Fruit fly (Drosophila melanogaster) Kc167 (cell line): ENCODE measurements around the gene CG9747.

Experiments
- Myc ChIP-seq: fragments of >200 bp; optimal IDR thresholded peaks from 2 replicates; lab custom pipeline; 2017; ENCODE audit warnings: missing external identifiers
- Sin3A ChIP-seq: fragments of >200 bp; optimal IDR thresholded peaks from 2 replicates; lab custom pipeline; 2018; ENCODE audit warnings: missing external identifiers
- h ChIP-seq: fragments of >200 bp; optimal IDR thresholded peaks from 3 replicates; lab custom pipeline; 2018; ENCODE audit warnings: missing external identifiers
- insv ChIP-seq: fragments of >200 bp; optimal IDR thresholded peaks from 3 replicates; lab custom pipeline; 2018; ENCODE audit warnings: missing external identifiers
- psq ChIP-seq: fragments of >200 bp; optimal IDR thresholded peaks from 2 replicates; lab custom pipeline; 2017; ENCODE audit warnings: missing external identifiers
- ttk ChIP-seq: sonication (Bioruptor generic); optimal IDR thresholded peaks from 2 replicates; lab custom pipeline; 2017; ENCODE audit warnings: missing external identifiers

Gene CG9747

DNA sequence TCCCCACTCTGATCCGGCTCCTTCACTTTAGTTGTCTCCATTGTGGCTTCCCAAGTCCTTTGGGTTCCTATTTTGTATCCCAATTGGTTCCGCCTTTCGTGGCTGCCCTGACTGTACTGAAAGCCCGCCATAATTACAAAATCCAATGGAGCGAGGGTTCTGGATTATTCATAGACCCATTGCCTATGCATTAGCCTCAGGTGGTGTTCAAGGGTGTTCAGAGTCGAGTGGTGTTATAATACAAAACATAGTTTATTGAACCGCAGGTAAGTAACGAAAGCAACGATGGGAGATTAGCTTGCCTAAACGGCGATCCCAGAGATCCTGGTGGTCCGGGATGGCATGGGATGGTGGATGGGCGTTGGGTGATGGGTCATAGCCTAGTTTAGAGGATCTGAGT, 5.1 kb upstream of the CG9747 start, which contains the start of gene CG15531:
Gene CG15531, minus strand, starts transcription at position 101 of the 400 bp plus-strand sequence.
- TF ChIP-seq Sin3A (no peak), ttk (no peak)

DNA sequence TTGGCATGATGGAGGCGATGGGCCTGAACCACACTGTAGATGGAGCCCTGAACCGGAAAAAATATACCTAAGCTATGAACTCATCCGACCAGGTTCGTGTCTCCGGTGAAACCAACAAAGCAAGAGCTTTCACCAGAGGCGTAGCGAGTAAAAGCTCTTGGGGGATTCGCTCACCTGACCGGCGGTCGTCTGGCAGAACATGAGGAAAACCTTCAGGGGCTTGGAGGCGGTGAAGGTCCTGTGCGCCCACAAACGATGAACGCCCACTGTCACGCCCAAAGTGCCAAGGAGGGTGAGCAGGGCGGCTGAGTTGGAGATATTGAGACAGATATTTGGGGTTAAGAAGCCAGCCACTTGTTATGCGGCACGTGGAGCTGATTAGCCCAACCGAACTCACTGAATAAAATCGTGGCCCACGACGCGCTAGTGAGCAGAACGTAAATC, 4.6 kb upstream of the CG9747 start:
- TF ChIP-seq insv (no peak), psq (lab: Kevin White, UChicago) (no peak), ttk (no peak), Sin3A (no peak), h (lab: Kevin White, UChicago) (no peak), Myc (lab: Kevin White, UChicago) (no peak)

DNA sequence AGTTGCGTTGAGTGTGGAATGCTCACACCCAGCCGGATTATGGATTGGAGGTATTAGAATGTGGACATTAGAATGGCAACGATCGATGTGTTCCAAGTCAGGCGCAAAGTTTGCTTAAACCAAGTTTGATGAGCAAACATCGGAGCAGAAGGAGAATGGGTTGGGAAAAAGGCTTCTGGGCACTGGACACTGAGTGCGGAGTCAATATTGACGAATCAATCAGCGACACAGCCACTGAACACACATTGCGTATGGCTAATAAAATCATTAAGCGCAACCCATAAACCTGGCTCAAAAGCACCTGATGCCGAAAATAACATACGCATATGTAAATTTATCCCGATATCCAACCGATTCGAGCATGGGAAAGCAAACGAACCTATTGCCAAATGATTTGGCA, 2.8 kb upstream of the CG9747 start:
- no peak for TF ChIP-seq ttk
- no peak for TF ChIP-seq h (lab: Kevin White, UChicago)
- no peak for TF ChIP-seq Myc (lab: Kevin White, UChicago)

DNA sequence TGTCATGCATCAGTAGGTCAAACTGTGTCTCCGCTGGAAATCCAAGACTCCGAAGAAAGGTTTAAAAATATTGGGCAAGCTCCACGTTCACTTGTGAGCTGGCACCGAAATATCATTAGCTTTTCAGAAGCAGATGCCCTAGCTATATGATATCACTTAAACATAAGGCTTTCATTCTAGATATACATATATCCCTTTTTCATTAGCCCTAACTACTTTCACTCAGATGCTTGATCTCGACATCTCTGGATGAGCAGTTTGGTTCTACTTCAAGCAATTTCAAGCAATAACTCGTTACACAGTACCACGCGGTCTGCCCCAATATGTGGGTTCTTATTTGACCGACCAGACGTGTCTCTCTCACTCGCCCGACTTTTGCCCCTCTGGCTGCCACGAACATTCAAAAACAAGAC, 416 bp upstream of the CG9747 start:
- TF ChIP-seq insv, result no peak
- no peak for TF ChIP-seq psq (lab: Kevin White, UChicago)
- TF ChIP-seq Myc (lab: Kevin White, UChicago), result no peak
- no peak for TF ChIP-seq h (lab: Kevin White, UChicago)
- no peak for TF ChIP-seq Sin3A
- no peak for TF ChIP-seq ttk

DNA sequence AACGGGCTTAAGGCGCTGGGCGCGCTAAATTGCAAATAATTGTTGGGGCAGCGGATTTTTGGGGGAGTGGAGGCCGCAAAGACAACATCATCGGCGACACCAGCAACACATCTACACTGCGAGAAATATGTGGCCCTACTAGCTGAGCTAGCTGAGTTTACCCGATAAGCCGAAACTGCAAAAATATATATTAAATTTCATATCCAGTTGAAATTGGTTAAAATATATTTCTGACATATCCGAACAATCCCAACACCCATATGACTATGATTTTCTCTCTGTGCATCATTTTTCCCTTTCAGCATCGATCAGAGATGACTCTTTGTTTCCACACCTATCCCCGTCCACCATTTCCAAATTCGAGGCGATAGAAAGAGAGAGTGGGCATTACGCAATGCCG, 1.2 kb downstream of the CG9747 start:
- TF ChIP-seq insv, result no peak
- no peak for TF ChIP-seq h (lab: Kevin White, UChicago)

DNA sequence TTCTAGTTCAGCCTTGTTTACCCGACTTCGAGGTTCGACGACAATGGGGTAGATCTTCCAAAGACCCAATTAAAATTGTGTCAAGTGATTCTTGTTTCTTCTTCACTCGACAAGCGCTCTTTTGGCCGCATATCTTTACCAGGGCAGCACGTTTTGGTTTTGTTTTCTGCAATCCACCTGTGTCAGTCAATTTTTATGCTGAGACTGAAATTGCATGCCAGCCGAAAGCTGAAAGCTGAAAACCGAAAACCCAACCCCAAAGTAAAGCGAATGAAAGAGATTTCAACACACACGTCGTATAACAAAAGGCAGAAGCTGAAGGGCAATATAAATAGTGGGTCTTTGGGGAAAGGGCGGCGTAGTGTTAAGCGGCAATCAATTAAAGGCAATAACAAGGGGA, 1.7 kb downstream of the CG9747 start:
- no peak for TF ChIP-seq psq (lab: Kevin White, UChicago)
- no peak for TF ChIP-seq Myc (lab: Kevin White, UChicago)
- no peak for TF ChIP-seq h (lab: Kevin White, UChicago)
- no peak for TF ChIP-seq ttk
- TF ChIP-seq insv, result no peak
- no peak for TF ChIP-seq Sin3A

DNA sequence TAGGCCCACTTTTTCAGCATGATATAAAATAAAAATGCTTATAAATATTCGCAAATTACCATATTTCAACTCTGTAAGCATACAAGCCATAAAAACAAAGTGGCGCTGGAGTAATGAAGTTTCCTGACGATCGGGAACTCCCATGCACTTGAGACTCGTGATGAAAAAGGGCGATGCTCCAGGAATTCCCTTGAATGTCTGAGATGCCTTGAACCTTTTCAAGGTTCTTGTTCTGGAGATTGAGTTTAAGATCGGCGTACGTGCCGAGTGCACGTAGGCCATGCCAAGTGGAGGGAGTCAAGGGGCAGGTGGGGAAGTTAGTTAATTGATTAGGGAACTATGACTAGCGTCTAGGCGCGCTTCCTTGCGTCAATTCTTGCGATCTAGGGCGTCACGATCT, 7.2 kb downstream of the CG9747 start:
- TF ChIP-seq Sin3A, result no peak
- no peak for TF ChIP-seq h (lab: Kevin White, UChicago)
- TF ChIP-seq Myc (lab: Kevin White, UChicago), result no peak
- no peak for TF ChIP-seq insv
- TF ChIP-seq psq (lab: Kevin White, UChicago), result no peak
- TF ChIP-seq ttk, result no peak

DNA sequence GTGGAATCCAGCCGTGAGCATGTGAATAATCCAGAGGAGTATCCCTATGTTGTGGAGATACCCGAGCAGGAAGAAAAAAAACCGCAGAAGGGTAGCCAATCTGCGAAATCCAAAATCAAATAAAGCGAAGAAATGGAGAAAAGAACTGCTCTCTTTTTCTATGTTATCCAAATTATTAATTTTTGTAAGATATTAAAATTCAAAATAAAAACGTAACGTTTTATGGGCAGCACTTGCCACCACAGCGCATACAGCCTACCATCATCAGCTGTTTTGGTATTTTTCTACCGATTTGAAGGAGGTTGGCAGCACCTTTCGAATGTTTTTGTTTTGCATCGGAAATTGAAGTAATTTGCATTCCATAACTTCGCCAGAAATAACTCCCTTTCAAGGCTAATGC, 11.1 kb downstream of the CG9747 start, which contains the start of gene Bet5:
Gene Bet5, plus strand, starts transcription at position 299 of the 400 bp plus-strand sequence.
- no peak for TF ChIP-seq h (lab: Kevin White, UChicago)
- no peak for TF ChIP-seq Sin3A
- TF ChIP-seq insv, result no peak
- TF ChIP-seq psq (lab: Kevin White, UChicago), result no peak
- TF ChIP-seq Myc (lab: Kevin White, UChicago), result no peak
- no peak for TF ChIP-seq ttk

DNA sequence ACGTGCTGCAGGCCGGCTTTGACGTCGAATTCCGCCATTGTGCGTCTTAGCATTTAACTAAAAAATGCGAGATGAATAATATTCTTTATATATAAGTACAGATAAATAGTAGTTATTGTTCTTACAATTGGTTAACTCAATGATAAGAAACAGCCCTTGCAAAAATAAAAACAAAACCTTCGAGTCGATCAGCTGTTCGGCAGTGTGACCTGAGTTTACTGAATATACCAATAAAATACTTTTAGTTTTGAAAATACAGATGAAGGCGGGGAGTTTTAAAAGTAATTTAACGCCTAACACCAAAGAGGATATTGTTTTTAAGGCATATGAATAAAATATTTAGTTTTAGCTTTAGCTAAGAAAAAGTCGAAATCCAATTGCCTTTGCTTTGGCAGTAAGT, 13.6 kb downstream of the CG9747 start, which contains the start of the genes CG1983 and CG15530:
Gene CG1983, minus strand, starts transcription at position 207 of the 400 bp plus-strand sequence.
Gene CG15530, plus strand, starts transcription at position 384 of the 400 bp plus-strand sequence.
- TF ChIP-seq insv (no peak), psq (lab: Kevin White, UChicago) (no peak), ttk (no peak), Sin3A (no peak), Myc (lab: Kevin White, UChicago) (no peak), h (lab: Kevin White, UChicago) (no peak)

DNA sequence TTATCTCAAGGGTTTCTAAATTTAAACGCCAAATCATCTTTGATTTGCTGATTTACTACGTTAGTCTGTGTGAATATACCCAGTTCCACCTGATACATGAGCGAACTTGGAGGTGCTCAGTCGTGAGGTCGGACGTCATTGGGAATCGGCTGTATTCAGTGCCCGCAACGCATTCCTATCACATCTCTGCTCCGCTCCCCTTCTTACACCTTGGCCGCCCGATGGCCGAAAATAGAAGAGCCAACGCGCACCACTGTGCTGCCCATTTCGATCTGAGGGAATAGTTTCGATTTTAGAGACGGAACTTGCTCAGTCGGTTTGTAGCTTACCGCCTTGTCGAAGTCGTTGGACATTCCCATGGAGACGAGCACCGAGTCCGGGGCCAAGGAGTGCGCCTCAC, 14.7 kb downstream of the CG9747 start:
- no peak for TF ChIP-seq insv
- no peak for TF ChIP-seq psq (lab: Kevin White, UChicago)
- TF ChIP-seq Sin3A, result no peak
- TF ChIP-seq ttk, result no peak
- no peak for TF ChIP-seq Myc (lab: Kevin White, UChicago)
- no peak for TF ChIP-seq h (lab: Kevin White, UChicago)

DNA sequence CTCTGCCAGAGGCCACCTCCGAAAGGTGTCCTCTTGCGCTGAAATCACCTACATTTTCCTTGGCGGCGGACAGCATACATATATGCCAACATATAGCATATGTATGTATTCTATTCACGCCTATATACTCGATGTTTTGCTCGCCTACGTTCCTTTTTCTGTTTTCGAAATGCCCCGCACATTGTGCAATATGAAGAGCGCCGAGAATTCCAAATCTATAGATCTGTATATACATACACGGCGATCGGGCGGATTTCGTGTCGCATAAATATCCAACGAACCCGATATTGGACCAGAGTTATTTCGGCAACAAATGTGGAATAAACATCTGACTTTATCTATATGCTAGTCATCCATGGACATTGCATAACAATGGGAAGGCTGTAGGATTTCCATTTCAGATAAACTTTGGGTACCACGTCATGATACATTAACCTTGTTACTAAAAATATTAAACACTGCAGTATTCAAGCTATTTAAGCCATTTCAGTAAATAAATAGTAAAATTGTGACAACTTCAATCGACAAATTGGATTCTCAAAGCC, 15.9 kb downstream of the CG9747 start:
- TF ChIP-seq psq (lab: Kevin White, UChicago) (no peak), ttk (no peak), Sin3A (no peak), insv (no peak), Myc (lab: Kevin White, UChicago) (no peak), h (lab: Kevin White, UChicago) (no peak)

DNA sequence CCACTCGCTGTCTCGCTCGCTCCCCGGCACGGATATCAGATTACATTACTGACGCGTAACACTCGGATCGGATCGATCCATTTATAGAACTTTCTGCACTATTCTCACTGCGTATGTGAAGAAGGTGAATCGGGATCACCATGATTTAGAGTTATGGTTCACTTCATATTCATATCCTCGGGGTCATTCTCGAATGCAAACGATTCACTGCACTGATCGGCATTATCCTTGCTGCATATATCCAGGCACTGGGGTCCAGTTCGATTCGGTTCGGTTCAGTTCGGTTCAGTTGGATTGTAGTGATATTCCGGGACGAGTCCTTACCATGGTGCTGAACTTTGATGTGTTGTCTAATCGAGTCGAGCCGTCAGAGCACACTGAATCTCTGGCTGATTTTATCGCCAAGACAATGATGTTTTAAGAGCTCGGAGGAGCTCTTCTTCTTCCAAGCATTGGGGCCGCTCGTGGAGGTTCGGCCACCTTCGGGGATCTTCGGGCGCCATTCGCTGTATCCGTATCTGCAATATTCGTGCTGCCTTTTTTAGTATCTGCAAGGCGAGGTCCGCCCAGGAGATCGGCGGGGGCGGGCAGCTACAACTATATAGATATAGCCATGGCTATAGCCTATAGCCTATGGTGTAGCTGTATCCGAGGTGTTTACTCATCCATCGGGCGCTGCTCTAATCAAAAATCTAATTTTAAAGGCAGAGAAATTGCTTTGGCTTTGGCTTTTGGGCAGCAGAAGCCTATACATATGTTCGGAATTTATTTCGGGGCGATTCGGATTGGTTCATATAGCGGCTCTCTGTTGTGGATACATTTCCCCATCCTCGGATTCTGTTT, 16.7 kb downstream of the CG9747 start, which contains the start of gene Mlc2:
Gene Mlc2, minus strand, starts transcription at position 392 of the 843 bp plus-strand sequence.
- TF ChIP-seq h (lab: Kevin White, UChicago) (no peak), psq (lab: Kevin White, UChicago) (no peak), insv (no peak), Sin3A (no peak), Myc (lab: Kevin White, UChicago) (no peak), ttk (no peak)
